Fruit fly (Drosophila melanogaster): ENCODE results near the gene Fmr1.

- TF ChIP-seq CTCF (optimal IDR thresholded peaks at IDR 0.05) (no peak), CG8478 (optimal IDR thresholded peaks at IDR 0.05) (no peak)
Observed at dm6 chr3R:10109212-10109880, 575 bp downstream of the Fmr1 start.
